Worm (Caenorhabditis elegans) whole organism, L1 larva: ENCODE results near the gene C50C3.5.

Source experiments
- C16A3.4 ChIP-seq: fragments of 150-350 bp; optimal IDR thresholded peaks from 2 replicates; lab custom pipeline; 2014; ENCODE audit warnings: missing biosample characterization, missing genetic modification characterization
- C34B4.2 ChIP-seq: sonication (generic microtip); optimal IDR thresholded peaks from 2 replicates; lab custom pipeline; 2017; ENCODE audit warnings: mild to moderate bottlenecking, missing genetic modification characterization, missing compliant biosample characterization
- F16B12.6 ChIP-seq: fragments of 150-350 bp; optimal IDR thresholded peaks from 2 replicates; lab custom pipeline; 2014; ENCODE audit warnings: missing biosample characterization, missing genetic modification characterization
- Y116A8C.19 ChIP-seq: sonication (generic microtip); optimal IDR thresholded peaks from 2 replicates; lab custom pipeline; 2016; ENCODE audit warnings: missing compliant biosample characterization, missing genetic modification characterization, borderline replicate concordance
- aha-1 ChIP-seq: fragments of 150-350 bp; optimal IDR thresholded peaks from 2 replicates; lab custom pipeline; 2014; ENCODE audit warnings: missing biosample characterization, missing genetic modification characterization
- alr-1 ChIP-seq: fragments of 200-800 bp; sonication (Bioruptor generic); optimal IDR thresholded peaks from 2 replicates; lab custom pipeline; 2018; ENCODE audit warnings: borderline replicate concordance, mild to moderate bottlenecking, missing genetic modification characterization, missing compliant biosample characterization
- aly-2 ChIP-seq: fragments of 150-350 bp; optimal IDR thresholded peaks from 2 replicates; lab custom pipeline; 2014; ENCODE audit warnings: missing biosample characterization, missing genetic modification characterization
- ama-1 ChIP-seq: fragments of 150-350 bp; optimal IDR thresholded peaks from 2 replicates; lab custom pipeline; 2014
- ceh-82 ChIP-seq, 3 experiments: fragments of 150-350 bp in 1 of 3; sonication (generic microtip) in 2 of 3; optimal IDR thresholded peaks; 2 replicates each; lab custom pipeline; 2014 to 2017; ENCODE audit warnings: missing biosample characterization in 3 of 3, missing genetic modification characterization in 3 of 3
- ceh-88 ChIP-seq: fragments of 200-800 bp; sonication (Bioruptor generic); IDR thresholded peaks from 2 replicates; pipeline ENCODE4 v1.3.6; 2022; ENCODE audit warnings: missing genetic modification characterization, missing compliant biosample characterization
- dpl-1 ChIP-seq, 3 experiments: fragments of 150-350 bp in 2 of 3; sonication (generic microtip) in 1 of 3; optimal IDR thresholded peaks; 2 replicates each; lab custom pipeline; 2014 to 2017; ENCODE audit warnings: missing biosample characterization in 3 of 3, missing genetic modification characterization in 3 of 3, missing genetic modification reagents in 3 of 3
- efl-1 ChIP-seq, 4 experiments: fragments of 150-350 bp; optimal IDR thresholded peaks in 3 of 4; peaks in 1 of 4; 1 replicate in 1 of 4; 2 replicates in 3 of 4; lab custom pipeline; 2014; ENCODE audit warnings: missing biosample characterization in 2 of 4, missing genetic modification characterization in 2 of 4, missing genetic modification reagents in 2 of 4
- efl-3 ChIP-seq: fragments of 200-800 bp; sonication (Bioruptor generic); optimal IDR thresholded peaks from 2 replicates; lab custom pipeline; 2018; ENCODE audit warnings: mild to moderate bottlenecking, missing genetic modification characterization, missing compliant biosample characterization
- egl-13 ChIP-seq: sonication (generic microtip); optimal IDR thresholded peaks from 2 replicates; lab custom pipeline; 2016; ENCODE audit warnings: missing genotype, missing genetic modification reagents, missing genetic modification characterization, missing compliant biosample characterization
- egl-27 ChIP-seq, 2 experiments: fragments of 150-350 bp in 1 of 2; sonication (generic microtip); optimal IDR thresholded peaks; 3 replicates each; lab custom pipeline; 2017 to 2018; ENCODE audit warnings: missing biosample characterization in 2 of 2, missing genetic modification characterization in 2 of 2, missing genetic modification reagents in 2 of 2
- elt-3 ChIP-seq, 6 experiments: fragments of 150-350 bp in 1 of 6; sonication (generic microtip); optimal IDR thresholded peaks; 2 replicates each; lab custom pipeline; 2017 to 2018; ENCODE audit warnings: missing biosample characterization in 6 of 6, missing genetic modification characterization in 6 of 6, inconsistent platforms in 1 of 6
- ets-5 ChIP-seq: fragments of 200-800 bp; sonication (Bioruptor generic); IDR thresholded peaks from 2 replicates; pipeline ENCODE4 v1.3.6; 2022; ENCODE audit warnings: missing genetic modification characterization, missing compliant biosample characterization
- fkh-10 ChIP-seq: sonication (generic microtip); optimal IDR thresholded peaks from 2 replicates; lab custom pipeline; 2017; ENCODE audit warnings: missing biosample characterization, missing genetic modification reagents, missing genetic modification characterization
- fkh-4 ChIP-seq: sonication (generic microtip); optimal IDR thresholded peaks from 2 replicates; lab custom pipeline; 2016; ENCODE audit warnings: missing compliant biosample characterization, missing genetic modification characterization, borderline replicate concordance
- hlh-17 ChIP-seq: fragments of 200-800 bp; sonication (Bioruptor generic); optimal IDR thresholded peaks from 2 replicates; lab custom pipeline; 2018; ENCODE audit warnings: missing genetic modification characterization, mild to moderate bottlenecking, missing compliant biosample characterization, moderate library complexity, borderline replicate concordance
- hlh-4 ChIP-seq: sonication (generic microtip); optimal IDR thresholded peaks from 2 replicates; lab custom pipeline; 2016; ENCODE audit warnings: mild to moderate bottlenecking, missing genetic modification characterization, missing compliant biosample characterization
- lin-13 ChIP-seq: fragments of 150-350 bp; optimal IDR thresholded peaks from 2 replicates; lab custom pipeline; 2014; ENCODE audit warnings: missing biosample characterization, missing genetic modification reagents, missing genetic modification characterization
- lin-39 ChIP-seq: fragments of 150-350 bp; optimal IDR thresholded peaks from 2 replicates; lab custom pipeline; 2014; ENCODE audit warnings: missing biosample characterization, missing genetic modification reagents, missing genetic modification characterization
- lsy-2 ChIP-seq, 2 experiments: fragments of 150-350 bp; optimal IDR thresholded peaks; 2 replicates each; lab custom pipeline; 2014; ENCODE audit warnings: missing biosample characterization in 2 of 2, missing genetic modification characterization in 2 of 2
- mab-9 ChIP-seq: fragments of 200-800 bp; sonication (Bioruptor generic); IDR thresholded peaks from 2 replicates; pipeline ENCODE4 v1.3.6; 2022; ENCODE audit warnings: missing genetic modification reagents, missing genetic modification characterization, missing compliant biosample characterization
- mdl-1 ChIP-seq, 2 experiments: fragments of 150-350 bp; optimal IDR thresholded peaks; 2 replicates each; lab custom pipeline; 2014 to 2017; ENCODE audit warnings: missing biosample characterization in 2 of 2, missing genetic modification characterization in 2 of 2, inconsistent platforms in 1 of 2
- mep-1 ChIP-seq: fragments of 150-350 bp; optimal IDR thresholded peaks from 2 replicates; lab custom pipeline; 2014; ENCODE audit warnings: missing biosample characterization, missing genetic modification characterization
- nhr-11 ChIP-seq: fragments of 150-350 bp; optimal IDR thresholded peaks from 2 replicates; lab custom pipeline; 2014; ENCODE audit warnings: missing biosample characterization, missing genetic modification characterization
- nhr-12 ChIP-seq: sonication (generic microtip); optimal IDR thresholded peaks from 2 replicates; lab custom pipeline; 2017; ENCODE audit warnings: missing biosample characterization, missing genetic modification characterization
- nhr-19 ChIP-seq: fragments of 200-800 bp; sonication (Bioruptor generic); conservative IDR thresholded peaks from 2 replicates; pipeline ENCODE4 v1.3.6; 2022; ENCODE audit warnings: missing genetic modification characterization, missing compliant biosample characterization
- nhr-47 ChIP-seq: sonication (generic microtip); optimal IDR thresholded peaks from 2 replicates; lab custom pipeline; 2016; ENCODE audit warnings: mild to moderate bottlenecking, missing genetic modification characterization, moderate library complexity, missing compliant biosample characterization
- nhr-71 ChIP-seq: sonication (generic microtip); optimal IDR thresholded peaks from 2 replicates; lab custom pipeline; 2016; ENCODE audit warnings: mild to moderate bottlenecking, missing genetic modification characterization, moderate library complexity, missing compliant biosample characterization
- nhr-76 ChIP-seq: sonication (generic microtip); optimal IDR thresholded peaks from 2 replicates; lab custom pipeline; 2017; ENCODE audit warnings: missing biosample characterization, missing genetic modification characterization
- nhr-84 ChIP-seq: sonication (generic microtip); optimal IDR thresholded peaks from 2 replicates; lab custom pipeline; 2017; ENCODE audit warnings: missing biosample characterization, missing genetic modification characterization
- nhr-85 ChIP-seq: sonication (generic microtip); peaks from one replicate; lab custom pipeline; 2016; ENCODE audit warnings: missing genetic modification characterization, inconsistent platforms, missing compliant biosample characterization
- rnt-1 ChIP-seq: sonication (generic microtip); optimal IDR thresholded peaks from 2 replicates; lab custom pipeline; 2016; ENCODE audit warnings: mild to moderate bottlenecking, missing genetic modification characterization, moderate library complexity, missing compliant biosample characterization
- skn-1 ChIP-seq: fragments of 150-350 bp; optimal IDR thresholded peaks from 2 replicates; lab custom pipeline; 2014; ENCODE audit warnings: missing biosample characterization, missing genetic modification characterization
- snpc-4 ChIP-seq: fragments of 150-350 bp; optimal IDR thresholded peaks from 2 replicates; lab custom pipeline; 2014; ENCODE audit warnings: missing biosample characterization, missing genetic modification characterization
- snu-23 ChIP-seq: sonication (generic microtip); optimal IDR thresholded peaks from 2 replicates; lab custom pipeline; 2016; ENCODE audit warnings: missing genetic modification characterization, missing compliant biosample characterization
- swsn-7 ChIP-seq: sonication (generic microtip); optimal IDR thresholded peaks from 2 replicates; lab custom pipeline; 2016; ENCODE audit warnings: missing genetic modification characterization, missing compliant biosample characterization
- unc-130 ChIP-seq: fragments of 150-350 bp; optimal IDR thresholded peaks from 2 replicates; lab custom pipeline; 2017; ENCODE audit warnings: missing biosample characterization, missing genetic modification characterization, inconsistent platforms
- unc-86 ChIP-seq: sonication (generic microtip); optimal IDR thresholded peaks from 2 replicates; lab custom pipeline; 2016; ENCODE audit warnings: missing genetic modification characterization, missing compliant biosample characterization
- unc-98 ChIP-seq: fragments of 200-800 bp; sonication (Bioruptor generic); IDR thresholded peaks from 2 replicates; pipeline ENCODE4 v1.3.6; 2022; ENCODE audit warnings: missing genetic modification characterization, missing compliant biosample characterization
- vab-15 ChIP-seq: sonication (generic microtip); optimal IDR thresholded peaks from 2 replicates; lab custom pipeline; 2017; ENCODE audit warnings: missing genotype, mild to moderate bottlenecking, missing genetic modification characterization, missing compliant biosample characterization
- zag-1 ChIP-seq: fragments of 150-350 bp; optimal IDR thresholded peaks from 2 replicates; lab custom pipeline; 2014; ENCODE audit warnings: missing biosample characterization, missing genetic modification characterization
- zip-4 ChIP-seq: fragments of 200-800 bp; sonication (Bioruptor generic); optimal IDR thresholded peaks from 2 replicates; lab custom pipeline; 2018; ENCODE audit warnings: mild to moderate bottlenecking, missing genetic modification characterization, moderate library complexity, missing compliant biosample characterization
- ztf-11 ChIP-seq, 2 experiments: sonication (generic microtip); optimal IDR thresholded peaks; 2 replicates each; lab custom pipeline; 2016 to 2017; ENCODE audit warnings: missing genetic modification characterization in 2 of 2, missing biosample characterization in 1 of 2, missing compliant biosample characterization in 1 of 2

Gene C50C3.5

ce11 chrIII:8201760-8202159, 22.7 kb downstream of the C50C3.5 start (continued):
- TF ChIP-seq zag-1 (no peak), aly-2 (tag; lab: Kevin White, UChicago) (no peak), rnt-1 (tag; lab: Kevin White, UChicago) (peak; percentile 45), mab-9 (GFP tag; lab: Robert Waterston, UW) (no peak), nhr-19 (GFP tag; lab: Robert Waterston, UW) (peak; percentile 49), unc-98 (GFP tag; lab: Robert Waterston, UW) (0 out of 2 replicates have a peak, but pooled peaks have one; percentile 10), nhr-76 (no peak), C34B4.2 (no peak), unc-130 (tag; lab: Kevin White, UChicago) (no peak), nhr-71 (tag; lab: Kevin White, UChicago) (peak; percentile 76), snu-23 (GFP tag; lab: Kevin White, UChicago) (no peak), fkh-4 (tag; lab: Kevin White, UChicago) (no peak), nhr-12 (tag; lab: Kevin White, UChicago) (no peak), ama-1 (lab: Kevin White, UChicago) (no peak), ztf-11 (tag; optimal IDR thresholded peaks at IDR 0.05; lab: Kevin White, UChicago) (no peak), aha-1 (no peak), skn-1 (tag; lab: Kevin White, UChicago) (peak; percentile 42), nhr-11 (tag; lab: Kevin White, UChicago) (no peak), hlh-4 (no peak), fkh-10 (GFP tag; lab: Kevin White, UChicago) (peak; percentile 30), lin-13 (GFP tag; lab: Kevin White, UChicago) (no peak), swsn-7 (tag; lab: Kevin White, UChicago) (peak; percentile 56), egl-27 (tag; optimal IDR thresholded peaks at IDR 0.05; lab: Kevin White, UChicago) (no peak), zip-4 (no peak), C16A3.4 (tag; lab: Kevin White, UChicago) (no peak), nhr-47 (tag; lab: Kevin White, UChicago) (no peak), lsy-2 (tag; optimal IDR thresholded peaks at IDR 0.05; lab: Kevin White, UChicago) (peak; percentile 52 to 57), vab-15 (tag; lab: Kevin White, UChicago) (no peak), hlh-17 (no peak), dpl-1 (GFP tag; optimal IDR thresholded peaks at IDR 0.05; lab: Kevin White, UChicago) (peak in 1 of 3 experiments; percentile 32), F16B12.6 (tag; lab: Kevin White, UChicago) (peak; percentile 30), ceh-88 (GFP tag; lab: Robert Waterston, UW) (no peak), unc-86 (tag; lab: Kevin White, UChicago) (peak; percentile 60), nhr-85 (tag; lab: Kevin White, UChicago) (no peak), elt-3 (tag; optimal IDR thresholded peaks at IDR 0.05; lab: Kevin White, UChicago) (no peak), egl-13 (tag; lab: Kevin White, UChicago) (peak; percentile 58), mep-1 (tag; lab: Kevin White, UChicago) (peak; percentile 26), mdl-1 (tag; optimal IDR thresholded peaks at IDR 0.05; lab: Kevin White, UChicago) (no peak), Y116A8C.19 (tag; lab: Kevin White, UChicago) (no peak), ceh-82 (tag; optimal IDR thresholded peaks at IDR 0.05; lab: Kevin White, UChicago) (peak in 2 of 3 experiments; percentile 17 to 55), efl-3 (GFP tag; lab: Kevin White, UChicago) (no peak), efl-1 (optimal IDR thresholded peaks at IDR 0.05; lab: Kevin White, UChicago) (peak; percentile 46 to 48), efl-1 (GFP tag; optimal IDR thresholded peaks at IDR 0.05 in 1 of 2; lab: Kevin White, UChicago) (peak; percentile 38 to 86), nhr-84 (tag; lab: Kevin White, UChicago) (no peak), alr-1 (no peak), snpc-4 (tag; lab: Kevin White, UChicago) (no peak), ets-5 (no peak), lin-39 (tag; lab: Kevin White, UChicago) (no peak)
